Fruit fly (Drosophila melanogaster): ENCODE results near the gene Uros2.

Gene Uros2

dm6 chr3R:15833332-15833731 lies 45.0 kb downstream of the Uros2 start, which contains the start of gene CG43318:
TSS of gene CG43318 (minus strand) at chr3R:15833432.
- TF ChIP-seq br (GFP tag; optimal IDR thresholded peaks at IDR 0.05) (no peak), HLH106 (tag; optimal IDR thresholded peaks at IDR 0.05) (no peak), h (GFP tag; optimal IDR thresholded peaks at IDR 0.05) (no peak), CG32264 (GFP tag; optimal IDR thresholded peaks at IDR 0.05) (no peak), Jra (GFP tag; optimal IDR thresholded peaks at IDR 0.05) (no peak), fru (GFP tag; optimal IDR thresholded peaks at IDR 0.05) (no peak), Hr83 (GFP tag; optimal IDR thresholded peaks at IDR 0.05; ENCODE audit: poor library complexity, severe bottlenecking) (no peak), OdsH (GFP tag; optimal IDR thresholded peaks at IDR 0.05) (no peak), CG9705 (GFP tag; optimal IDR thresholded peaks at IDR 0.05) (no peak), Hnf4 (GFP tag; optimal IDR thresholded peaks at IDR 0.05) (no peak), Hr78 (GFP tag; optimal IDR thresholded peaks at IDR 0.05) (no peak), rgr (GFP tag; optimal IDR thresholded peaks at IDR 0.05) (no peak), foxo (GFP tag; optimal IDR thresholded peaks at IDR 0.05) (no peak), Sp1 (GFP tag; optimal IDR thresholded peaks at IDR 0.05) (no peak), Dfd (GFP tag; optimal IDR thresholded peaks at IDR 0.05) (no peak), N (GFP tag; optimal IDR thresholded peaks at IDR 0.05) (no peak), CrebA (GFP tag; optimal IDR thresholded peaks at IDR 0.05; ENCODE audit: borderline replicate concordance) (no peak), lola (GFP tag; optimal IDR thresholded peaks at IDR 0.05) (no peak), psq (GFP tag; optimal IDR thresholded peaks at IDR 0.05) (no peak)

dm6 chr3R:15834375-15835031 lies 46.2 kb downstream of the Uros2 start, which contains the start of the genes CG43317 and Arpc3A:
TSS of gene CG43317 (minus strand) at chr3R:15834425.
TSS of gene Arpc3A (plus strand) at chr3R:15834648.
- no peak for TF ChIP-seq dmrt93B (GFP tag; optimal IDR thresholded peaks at IDR 0.05)
- peak; percentile 40 for TF ChIP-seq sage (GFP tag; optimal IDR thresholded peaks at IDR 0.05)
- no peak for TF ChIP-seq fru (GFP tag; optimal IDR thresholded peaks at IDR 0.05)
- no peak for TF ChIP-seq ey (GFP tag; optimal IDR thresholded peaks at IDR 0.05)
- no peak for TF ChIP-seq Abd-B (GFP tag; optimal IDR thresholded peaks at IDR 0.05)

dm6 chr3R:15836864-15837824 lies 48.8 kb downstream of the Uros2 start, which contains the start of the genes ND-23 and spn-E:
TSS of gene ND-23 (minus strand) at chr3R:15837117.
TSS of gene spn-E (plus strand) at chr3R:15837419.
- peak in 1 of 2 experiments; percentile 61 for TF ChIP-seq foxo (GFP tag; optimal IDR thresholded peaks at IDR 0.05)
- TF ChIP-seq psq (GFP tag; optimal IDR thresholded peaks at IDR 0.05) = peak; percentile 40
- no peak for TF ChIP-seq fru (GFP tag; optimal IDR thresholded peaks at IDR 0.05)
- TF ChIP-seq Rel (GFP tag; optimal IDR thresholded peaks at IDR 0.05) = no peak
- TF ChIP-seq Rel (tag; optimal IDR thresholded peaks at IDR 0.05) = peak; percentile 97
- TF ChIP-seq rgr (GFP tag; optimal IDR thresholded peaks at IDR 0.05) = peak; percentile 30
- no peak for TF ChIP-seq Abd-B (GFP tag; optimal IDR thresholded peaks at IDR 0.05)
- TF ChIP-seq Sp1 (GFP tag; optimal IDR thresholded peaks at IDR 0.05) = no peak
- TF ChIP-seq OdsH (GFP tag; optimal IDR thresholded peaks at IDR 0.05) = peak; percentile 54
- peak; percentile 18 for TF ChIP-seq sv (GFP tag; optimal IDR thresholded peaks at IDR 0.05)
- no peak for TF ChIP-seq Hnf4 (GFP tag; optimal IDR thresholded peaks at IDR 0.05)
- no peak for TF ChIP-seq N (GFP tag; optimal IDR thresholded peaks at IDR 0.05)
- TF ChIP-seq dmrt93B (GFP tag; optimal IDR thresholded peaks at IDR 0.05) = peak; percentile 7
- TF ChIP-seq CrebA (GFP tag; optimal IDR thresholded peaks at IDR 0.05; ENCODE audit: borderline replicate concordance) = no peak
- TF ChIP-seq tai (GFP tag; optimal IDR thresholded peaks at IDR 0.05) = no peak
- no peak for TF ChIP-seq h (GFP tag; optimal IDR thresholded peaks at IDR 0.05)
- no peak for TF ChIP-seq Vsx2 (GFP tag; optimal IDR thresholded peaks at IDR 0.05; ENCODE audit: partially characterized antibody)
- no peak for TF ChIP-seq Hr78 (GFP tag; optimal IDR thresholded peaks at IDR 0.05)
- no peak for TF ChIP-seq br (GFP tag; optimal IDR thresholded peaks at IDR 0.05)
- TF ChIP-seq Jra (GFP tag; optimal IDR thresholded peaks at IDR 0.05) = no peak
- TF ChIP-seq GATAd (GFP tag; optimal IDR thresholded peaks at IDR 0.05) = no peak
- TF ChIP-seq pan (optimal IDR thresholded peaks at IDR 0.05) = no peak
- TF ChIP-seq Dfd (GFP tag; optimal IDR thresholded peaks at IDR 0.05) = no peak
- no peak for TF ChIP-seq dl (GFP tag; optimal IDR thresholded peaks at IDR 0.05; ENCODE audit: insufficient read depth in 1 of 2, partially characterized antibody in 2 of 2)
- no peak for TF ChIP-seq Hr83 (GFP tag; optimal IDR thresholded peaks at IDR 0.05; ENCODE audit: poor library complexity, severe bottlenecking)
- TF ChIP-seq HLH106 (tag; optimal IDR thresholded peaks at IDR 0.05) = peak; percentile 72
- TF ChIP-seq dsf (GFP tag; optimal IDR thresholded peaks at IDR 0.05; ENCODE audit: borderline replicate concordance) = no peak
- TF ChIP-seq Dif (GFP tag; optimal IDR thresholded peaks at IDR 0.05; ENCODE audit: partially characterized antibody) = no peak
